Fruit fly (Drosophila melanogaster) whole organism, prepupa: ENCODE measurements around the gene CG7025.

Experiments
- Blimp-1 ChIP-seq: fragments of 200-800 bp; sonication (Bioruptor generic); optimal IDR thresholded peaks from 3 replicates; lab custom pipeline; 2017; ENCODE audit warnings: missing biosample characterization, missing genetic modification characterization, mild to moderate bottlenecking, moderate library complexity, missing genetic modification reagents
- CG10631 ChIP-seq: fragments of 200-800 bp; sonication (Bioruptor generic); optimal IDR thresholded peaks from 2 replicates; lab custom pipeline; 2016; ENCODE audit warnings: missing biosample characterization, missing genetic modification characterization
- CG32006 ChIP-seq: fragments of 200-800 bp; sonication (Bioruptor generic); optimal IDR thresholded peaks from 3 replicates; lab custom pipeline; 2017; ENCODE audit warnings: missing biosample characterization, mild to moderate bottlenecking, missing genetic modification characterization
- CG6854 ChIP-seq: fragments of 200-800 bp; sonication (Bioruptor generic); optimal IDR thresholded peaks from 2 replicates; lab custom pipeline; 2017; ENCODE audit warnings: missing biosample characterization, mild to moderate bottlenecking, missing genetic modification characterization
- Gug ChIP-seq: fragments of 200-800 bp; sonication (Bioruptor generic); IDR thresholded peaks from 2 replicates; pipeline ENCODE4 v1.3.6; 2022; ENCODE audit warnings: missing biosample characterization, missing genetic modification characterization
- Hr39 ChIP-seq: fragments of 200-800 bp; sonication (Bioruptor generic); optimal IDR thresholded peaks from 2 replicates; lab custom pipeline; 2016; ENCODE audit warnings: missing biosample characterization, missing genetic modification characterization
- lz ChIP-seq: fragments of 200-800 bp; sonication (Bioruptor generic); optimal IDR thresholded peaks from 3 replicates; lab custom pipeline; 2016; ENCODE audit warnings: missing biosample characterization, missing genetic modification characterization
- salr ChIP-seq, 2 experiments: fragments of 200-800 bp; sonication (Bioruptor generic); optimal IDR thresholded peaks; 3 replicates each; lab custom pipeline; 2016 to 2018; ENCODE audit warnings: missing biosample characterization in 2 of 2, missing genetic modification characterization in 2 of 2, mild to moderate bottlenecking in 1 of 2
- ss ChIP-seq, 2 experiments: fragments of 200-800 bp; sonication (Bioruptor generic); optimal IDR thresholded peaks; 2 replicates in 1 of 2; 3 replicates in 1 of 2; lab custom pipeline; 2017 to 2018; ENCODE audit warnings: mild to moderate bottlenecking in 2 of 2, missing biosample characterization in 2 of 2, missing genetic modification characterization in 2 of 2, moderate library complexity in 1 of 2

- TF ChIP-seq CG32006 (GFP tag; lab: Kevin White, UChicago) (no peak), Hr39 (no peak), salr (GFP tag; optimal IDR thresholded peaks at IDR 0.05; lab: Kevin White, UChicago) (no peak), lz (GFP tag; lab: Kevin White, UChicago) (no peak), Gug (no peak), CG10631 (no peak), CG6854 (GFP tag; lab: Kevin White, UChicago) (no peak), Blimp-1 (no peak), ss (GFP tag; optimal IDR thresholded peaks at IDR 0.05; lab: Kevin White, UChicago) (no peak)
Observed at dm6 chr2L:7701417-7701816, 8.9 kb upstream of the CG7025 start, which contains the start of gene Tep2.
